Fruit fly (Drosophila melanogaster) whole organism, wandering third instar larva: ENCODE results near the gene Ptpmeg2.

ENCODE experiments used
- Hnf4 ChIP-seq: fragments of 200-800 bp; sonication (Bioruptor generic); optimal IDR thresholded peaks from 2 replicates; lab custom pipeline; 2016; ENCODE audit warnings: missing biosample characterization, mild to moderate bottlenecking, missing genetic modification characterization
- brk ChIP-seq: fragments of 200-800 bp; sonication (Bioruptor generic); optimal IDR thresholded peaks from 2 replicates; lab custom pipeline; 2016; ENCODE audit warnings: missing biosample characterization, mild to moderate bottlenecking, missing genetic modification characterization
- sv ChIP-seq: fragments of 200-800 bp; sonication (Bioruptor generic); optimal IDR thresholded peaks from 3 replicates; lab custom pipeline; 2016; ENCODE audit warnings: missing biosample characterization, missing genetic modification characterization
- woc ChIP-seq: sonication (Bioruptor generic); optimal IDR thresholded peaks from 2 replicates; lab custom pipeline; 2016; ENCODE audit warnings: missing biosample characterization, mild to moderate bottlenecking, missing genetic modification characterization

dm6 chrX:9663666-9664065 lies 4.7 kb upstream of the Ptpmeg2 start:
- no peak for TF ChIP-seq brk (GFP tag; lab: Kevin White, UChicago)
- TF ChIP-seq woc (GFP tag; lab: Kevin White, UChicago): no peak
- TF ChIP-seq Hnf4 (GFP tag; lab: Kevin White, UChicago): no peak
- TF ChIP-seq sv (GFP tag; lab: Kevin White, UChicago): no peak
